Fruit fly (Drosophila melanogaster) whole organism, embryonic: ENCODE results near the gene Rai1.

Experiments used
- Asciz ChIP-seq: fragments of 200-800 bp; sonication (Bioruptor generic); optimal IDR thresholded peaks from 2 replicates; lab custom pipeline; 2017; ENCODE audit warnings: missing biosample characterization, mild to moderate bottlenecking, missing genetic modification characterization, missing genetic modification reagents
- B-H1 ChIP-seq: fragments of 200-800 bp; sonication (Bioruptor generic); IDR thresholded peaks from 3 replicates; pipeline ENCODE4 v1.3.6; 2022; ENCODE audit warnings: missing biosample characterization, missing genetic modification characterization
- CG10274 ChIP-seq: fragments of 200-800 bp; sonication (Bioruptor generic); optimal IDR thresholded peaks from 3 replicates; lab custom pipeline; 2017; ENCODE audit warnings: missing biosample characterization, mild to moderate bottlenecking, missing genetic modification characterization
- CG10654 ChIP-seq: fragments of 200-800 bp; sonication (Bioruptor generic); optimal IDR thresholded peaks from 2 replicates; lab custom pipeline; 2016; ENCODE audit warnings: missing biosample characterization, missing genetic modification characterization
- CG12071 ChIP-seq: fragments of 200-800 bp; sonication (Bioruptor generic); optimal IDR thresholded peaks from 3 replicates; lab custom pipeline; 2018; ENCODE audit warnings: missing biosample characterization, mild to moderate bottlenecking, missing genetic modification characterization
- CG12391 ChIP-seq: fragments of 200-800 bp; sonication (Bioruptor generic); optimal IDR thresholded peaks from 3 replicates; lab custom pipeline; 2018; ENCODE audit warnings: missing biosample characterization, mild to moderate bottlenecking, missing genetic modification characterization, moderate library complexity
- CG12659 ChIP-seq: fragments of 200-800 bp; sonication (Bioruptor generic); optimal IDR thresholded peaks from 3 replicates; lab custom pipeline; 2017; ENCODE audit warnings: mild to moderate bottlenecking, missing biosample characterization, missing genetic modification reagents, missing genetic modification characterization
- CG13287 ChIP-seq: fragments of 200-800 bp; sonication (Bioruptor generic); IDR thresholded peaks from 2 replicates; pipeline ENCODE4 v1.3.6; 2022; ENCODE audit warnings: missing biosample characterization, missing genetic modification characterization; ENCODE audit not compliant: partially characterized antibody
- CG13296 ChIP-seq: fragments of 200-800 bp; sonication (Bioruptor generic); optimal IDR thresholded peaks from 3 replicates; lab custom pipeline; 2018; ENCODE audit warnings: missing biosample characterization, mild to moderate bottlenecking, missing genetic modification characterization
- CG13624 ChIP-seq: fragments of 200-800 bp; sonication (Bioruptor generic); optimal IDR thresholded peaks from 2 replicates; lab custom pipeline; 2016; ENCODE audit warnings: missing biosample characterization, missing genetic modification characterization
- CG13775 ChIP-seq: fragments of 200-800 bp; sonication (Bioruptor generic); optimal IDR thresholded peaks from 3 replicates; lab custom pipeline; 2017; ENCODE audit warnings: missing biosample characterization, mild to moderate bottlenecking, missing genetic modification characterization
- CG14667 ChIP-seq: fragments of 200-800 bp; sonication (Bioruptor generic); IDR thresholded peaks from 2 replicates; pipeline ENCODE4 v1.3.6; 2022; ENCODE audit warnings: missing biosample characterization, missing genetic modification characterization
- CG14860 ChIP-seq: fragments of 200-800 bp; sonication (Bioruptor generic); IDR thresholded peaks from 3 replicates; pipeline ENCODE4 v1.3.6; 2022; ENCODE audit warnings: missing biosample characterization, missing genetic modification characterization; ENCODE audit not compliant: partially characterized antibody
- CG14965 ChIP-seq: fragments of 200-800 bp; sonication (Bioruptor generic); optimal IDR thresholded peaks from 2 replicates; lab custom pipeline; 2016; ENCODE audit warnings: missing biosample characterization, missing genetic modification characterization, borderline replicate concordance
- CG1529 ChIP-seq: fragments of 200-800 bp; sonication (Bioruptor generic); optimal IDR thresholded peaks from 3 replicates; lab custom pipeline; 2018; ENCODE audit warnings: missing biosample characterization, missing genetic modification characterization
- CG1602 ChIP-seq: fragments of 200-800 bp; sonication (Bioruptor generic); optimal IDR thresholded peaks from 3 replicates; lab custom pipeline; 2016; ENCODE audit warnings: missing biosample characterization, missing genetic modification characterization
- CG17328 ChIP-seq: fragments of 200-800 bp; sonication (Bioruptor generic); IDR thresholded peaks from 2 replicates; pipeline ENCODE4 v1.3.6; 2022; ENCODE audit warnings: missing biosample characterization, missing genetic modification characterization
- CG17361 ChIP-seq: fragments of 200-800 bp; sonication (Bioruptor generic); IDR thresholded peaks from 3 replicates; pipeline ENCODE4 v1.3.6; 2022; ENCODE audit warnings: missing biosample characterization, missing genetic modification characterization
- CG1832 ChIP-seq: fragments of 200-800 bp; sonication (Bioruptor generic); optimal IDR thresholded peaks from 2 replicates; lab custom pipeline; 2017; ENCODE audit warnings: missing biosample characterization, mild to moderate bottlenecking, missing genetic modification characterization, inconsistent platforms
- CG30403 ChIP-seq: fragments of 200-800 bp; sonication (Bioruptor generic); optimal IDR thresholded peaks from 3 replicates; lab custom pipeline; 2016; ENCODE audit warnings: missing biosample characterization, missing genetic modification characterization
- CG31224 ChIP-seq: fragments of 200-800 bp; sonication (Bioruptor generic); IDR thresholded peaks from 2 replicates; pipeline ENCODE4 v1.3.6; 2022; ENCODE audit warnings: missing biosample characterization, missing genetic modification characterization
- CG31441 ChIP-seq: fragments of 200-800 bp; sonication (Bioruptor generic); IDR thresholded peaks from 2 replicates; pipeline ENCODE4 v1.3.6; 2022; ENCODE audit warnings: missing biosample characterization, missing genetic modification characterization
- CG4282 ChIP-seq: fragments of 200-800 bp; sonication (Bioruptor generic); optimal IDR thresholded peaks from 2 replicates; lab custom pipeline; 2016; ENCODE audit warnings: missing biosample characterization, missing genetic modification characterization
- CG5953 ChIP-seq: fragments of 200-800 bp; sonication (Bioruptor generic); IDR thresholded peaks from 2 replicates; pipeline ENCODE4 v1.3.6; 2022; ENCODE audit warnings: missing biosample characterization, missing genetic modification characterization
- CG7556 ChIP-seq: fragments of 200-800 bp; sonication (Bioruptor generic); optimal IDR thresholded peaks from 2 replicates; lab custom pipeline; 2017; ENCODE audit warnings: missing biosample characterization, mild to moderate bottlenecking, missing genetic modification characterization
- CG9215 ChIP-seq: fragments of 200-800 bp; sonication (Bioruptor generic); IDR thresholded peaks from 2 replicates; pipeline ENCODE4 v1.3.6; 2022; ENCODE audit warnings: missing biosample characterization, missing genetic modification characterization
- Camta ChIP-seq: fragments of 200-800 bp; sonication (Bioruptor generic); optimal IDR thresholded peaks from 2 replicates; lab custom pipeline; 2016; ENCODE audit warnings: missing biosample characterization, missing genetic modification characterization
- Chrac-16 ChIP-seq: fragments of 200-800 bp; sonication (Bioruptor generic); optimal IDR thresholded peaks from 3 replicates; lab custom pipeline; 2016; ENCODE audit warnings: missing biosample characterization, missing genetic modification characterization
- Dfd ChIP-seq, 2 experiments: fragments of >200 bp; optimal IDR thresholded peaks; 2 replicates each; lab custom pipeline; 2017; ENCODE audit warnings: missing biosample characterization in 2 of 2, missing genetic modification characterization in 2 of 2
- Dll ChIP-seq: fragments of 200-800 bp; sonication (Bioruptor generic); IDR thresholded peaks from 4 replicates; pipeline ENCODE4 v1.3.6; 2022; ENCODE audit warnings: missing biosample characterization, missing genetic modification characterization; ENCODE audit not compliant: partially characterized antibody
- Fer3 ChIP-seq: fragments of 200-800 bp; sonication (Bioruptor generic); optimal IDR thresholded peaks from 2 replicates; lab custom pipeline; 2018; ENCODE audit warnings: missing biosample characterization, mild to moderate bottlenecking, missing genetic modification characterization, moderate library complexity
- HLH54F ChIP-seq: fragments of 200-800 bp; sonication (Bioruptor generic); optimal IDR thresholded peaks from 3 replicates; lab custom pipeline; 2016; ENCODE audit warnings: missing biosample characterization, missing genetic modification characterization
- HmgD ChIP-seq: fragments of 200-800 bp; sonication (Bioruptor generic); optimal IDR thresholded peaks from 3 replicates; lab custom pipeline; 2016; ENCODE audit warnings: missing biosample characterization, missing genetic modification characterization
- Kr ChIP-seq: fragments of 200-800 bp; sonication (Bioruptor generic); optimal IDR thresholded peaks from 2 replicates; lab custom pipeline; 2017; ENCODE audit warnings: missing biosample characterization, mild to moderate bottlenecking, missing genetic modification characterization
- Lpt ChIP-seq: fragments of >200 bp; optimal IDR thresholded peaks from 2 replicates; lab custom pipeline; 2018; ENCODE audit warnings: missing biosample characterization, missing genetic modification characterization
- MTF-1 ChIP-seq: fragments of 200-800 bp; sonication (Bioruptor generic); optimal IDR thresholded peaks from 2 replicates; lab custom pipeline; 2018; ENCODE audit warnings: missing biosample characterization, mild to moderate bottlenecking, missing genetic modification characterization, borderline replicate concordance
- Sry-δ ChIP-seq: fragments of 200-800 bp; sonication (Bioruptor generic); optimal IDR thresholded peaks from 2 replicates; lab custom pipeline; 2016; ENCODE audit warnings: missing biosample characterization, missing genetic modification characterization
- Stat92E ChIP-seq, 3 experiments: fragments of >200 bp in 2 of 3; fragments of 200-800 bp in 1 of 3; sonication (Bioruptor generic) in 1 of 3; optimal IDR thresholded peaks; 2 replicates each; lab custom pipeline; 2017 to 2019; ENCODE audit warnings: missing biosample characterization in 3 of 3, missing genetic modification characterization in 3 of 3, mild to moderate bottlenecking in 1 of 3, moderate library complexity in 1 of 3
- chm ChIP-seq: fragments of 200-800 bp; sonication (Bioruptor generic); IDR thresholded peaks from 2 replicates; pipeline ENCODE4 v1.3.6; 2022; ENCODE audit warnings: missing biosample characterization, missing genetic modification characterization
- dmrt11E ChIP-seq: fragments of 200-800 bp; sonication (Bioruptor generic); optimal IDR thresholded peaks from 3 replicates; lab custom pipeline; 2018; ENCODE audit warnings: missing biosample characterization, mild to moderate bottlenecking, missing genetic modification characterization, moderate library complexity
- eve ChIP-seq, 2 experiments: fragments of >200 bp; optimal IDR thresholded peaks; 2 replicates each; lab custom pipeline; 2017; ENCODE audit warnings: missing biosample characterization in 2 of 2, missing genetic modification characterization in 2 of 2
- gt ChIP-seq: fragments of 200-800 bp; sonication (Bioruptor generic); IDR thresholded peaks from 2 replicates; pipeline ENCODE4 v1.3.6; 2022; ENCODE audit warnings: missing biosample characterization, missing genetic modification characterization
- kni ChIP-seq: fragments of 200-800 bp; sonication (Bioruptor generic); optimal IDR thresholded peaks from 3 replicates; lab custom pipeline; 2017; ENCODE audit warnings: mild to moderate bottlenecking, missing biosample characterization, missing genetic modification reagents, missing genetic modification characterization
- mam ChIP-seq: fragments of 200-800 bp; sonication (Bioruptor generic); optimal IDR thresholded peaks from 3 replicates; lab custom pipeline; 2016; ENCODE audit warnings: missing biosample characterization, missing genetic modification characterization
- nau ChIP-seq: fragments of 200-800 bp; sonication (Bioruptor generic); optimal IDR thresholded peaks from 3 replicates; lab custom pipeline; 2017; ENCODE audit warnings: missing biosample characterization, mild to moderate bottlenecking, missing genetic modification characterization, missing genetic modification reagents
- org-1 ChIP-seq: fragments of 200-800 bp; sonication (Bioruptor generic); optimal IDR thresholded peaks from 2 replicates; lab custom pipeline; 2017; ENCODE audit warnings: missing biosample characterization, missing genetic modification characterization
- pita ChIP-seq: fragments of 200-800 bp; sonication (Bioruptor generic); optimal IDR thresholded peaks from 2 replicates; lab custom pipeline; 2017; ENCODE audit warnings: missing biosample characterization, mild to moderate bottlenecking, missing genetic modification characterization
- ranshi ChIP-seq: fragments of 200-800 bp; sonication (Bioruptor generic); IDR thresholded peaks from 2 replicates; pipeline ENCODE4 v1.3.6; 2022; ENCODE audit warnings: missing biosample characterization, missing genetic modification characterization
- sens-2 ChIP-seq: fragments of 200-800 bp; sonication (Bioruptor generic); IDR thresholded peaks from 2 replicates; pipeline ENCODE4 v1.3.6; 2022; ENCODE audit warnings: missing biosample characterization, missing genetic modification characterization
- trem ChIP-seq: fragments of 200-800 bp; optimal IDR thresholded peaks from 3 replicates; lab custom pipeline; 2019; ENCODE audit warnings: missing biosample characterization, mild to moderate bottlenecking, missing genetic modification characterization, moderate library complexity
- tx ChIP-seq: fragments of 200-800 bp; sonication (Bioruptor generic); optimal IDR thresholded peaks from 2 replicates; lab custom pipeline; 2016; ENCODE audit warnings: missing biosample characterization, missing genetic modification characterization

Rai1 gene

DNA sequence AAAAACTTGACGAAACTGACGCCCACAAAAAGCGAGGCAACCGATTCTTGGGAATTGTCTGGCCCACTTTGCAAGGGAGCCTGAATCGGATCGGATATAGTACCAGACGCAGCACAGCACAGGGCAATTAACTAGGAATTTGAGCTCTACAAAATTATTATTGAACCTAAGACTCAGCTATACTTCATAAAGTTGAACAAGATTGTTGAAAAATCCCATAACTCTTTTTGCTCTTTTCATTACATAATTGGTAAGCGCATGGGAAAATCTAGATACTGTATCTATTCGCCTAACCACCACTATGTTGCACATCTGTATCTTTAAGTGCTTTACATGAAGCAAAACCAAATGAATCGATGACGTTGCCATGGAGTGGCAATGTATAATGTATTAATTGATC is 30.0 kb upstream of the Rai1 start (continued):
- TF ChIP-seq gt (GFP tag; lab: Robert Waterston, UW) (peak; percentile 34; the same call in 1 of the 2 replicates), sens-2 (GFP tag; lab: Robert Waterston, UW) (peak; percentile 59; the same call in 1 of the 2 replicates), CG31224 (GFP tag; lab: Robert Waterston, UW) (no peak), eve (GFP tag; optimal IDR thresholded peaks at IDR 0.05; lab: Kevin White, UChicago) (peak in 1 of 2 experiments; percentile 90), org-1 (GFP tag; lab: Kevin White, UChicago) (peak; percentile 66), pita (GFP tag; lab: Kevin White, UChicago) (no peak), CG13287 (no peak), CG14965 (GFP tag; lab: Kevin White, UChicago) (peak; percentile 53), Dfd (GFP tag; optimal IDR thresholded peaks at IDR 0.05; lab: Kevin White, UChicago) (no peak), CG12659 (peak; percentile 62), CG1529 (GFP tag; lab: Kevin White, UChicago) (peak; percentile 77), CG4282 (GFP tag; lab: Kevin White, UChicago) (no peak), CG9215 (GFP tag; lab: Robert Waterston, UW) (peak; percentile 53), CG31441 (peak; percentile 87), CG13624 (GFP tag; lab: Kevin White, UChicago) (peak; percentile 15), dmrt11E (tag; lab: Kevin White, UChicago) (peak; percentile 30), Kr (GFP tag; lab: Kevin White, UChicago) (no peak), chm (GFP tag; lab: Robert Waterston, UW) (no peak), mam (GFP tag; lab: Kevin White, UChicago) (peak; percentile 71), CG30403 (GFP tag; lab: Kevin White, UChicago) (peak; percentile 74), CG17361 (GFP tag; lab: Robert Waterston, UW) (peak; percentile 83), CG14860 (GFP tag; lab: Robert Waterston, UW) (no peak), CG13296 (GFP tag; lab: Kevin White, UChicago) (peak; percentile 36), Chrac-16 (GFP tag; lab: Kevin White, UChicago) (peak; percentile 61), kni (no peak), Fer3 (tag; lab: Kevin White, UChicago) (peak; percentile 49), trem (tag; lab: Kevin White, UChicago) (peak; percentile 74), CG10654 (GFP tag; lab: Kevin White, UChicago) (peak; percentile 65), Dll (GFP tag; lab: Robert Waterston, UW) (no peak), Sry-δ (GFP tag; lab: Kevin White, UChicago) (peak; percentile 40), Asciz (GFP tag; lab: Kevin White, UChicago) (peak; percentile 74), Camta (GFP tag; lab: Kevin White, UChicago) (peak; percentile 80), CG12071 (GFP tag; lab: Kevin White, UChicago) (peak; percentile 77), CG14667 (GFP tag; lab: Robert Waterston, UW) (peak; percentile 70; the same call in 1 of the 2 replicates), HLH54F (peak; percentile 22), Stat92E (GFP tag; optimal IDR thresholded peaks at IDR 0.05; lab: Kevin White, UChicago) (peak in 1 of 3 experiments; percentile 18), Lpt (GFP tag; lab: Kevin White, UChicago) (no peak), CG10274 (GFP tag; lab: Kevin White, UChicago) (peak; percentile 4), ranshi (GFP tag; lab: Robert Waterston, UW) (peak; percentile 66), HmgD (GFP tag; lab: Kevin White, UChicago) (peak; percentile 7), CG1832 (GFP tag; lab: Kevin White, UChicago) (no peak), CG5953 (peak; percentile 77), tx (GFP tag; lab: Kevin White, UChicago) (peak; percentile 55), CG12391 (tag; lab: Kevin White, UChicago) (peak; percentile 76), CG13775 (peak; percentile 18), nau (peak; percentile 57), MTF-1 (GFP tag; lab: Kevin White, UChicago) (peak; percentile 41), CG17328 (GFP tag; lab: Robert Waterston, UW) (peak; percentile 88), B-H1 (peak; percentile 46; the same call in 2 of the 3 replicates), CG1602 (GFP tag; lab: Kevin White, UChicago) (peak; percentile 67), CG7556 (GFP tag; lab: Kevin White, UChicago) (peak; percentile 61)
